Worm (Caenorhabditis elegans) whole organism, mixed stage, embryonic: Measurements from ENCODE around the gene T04F3.5.

ENCODE experiments used
- M03D4.4 ChIP-seq: sonication (generic microtip); optimal IDR thresholded peaks from 2 replicates; lab custom pipeline; 2017; ENCODE audit warnings: mild to moderate bottlenecking, missing genetic modification characterization, missing compliant biosample characterization
- bed-3 ChIP-seq: fragments of 200-800 bp; sonication (Bioruptor generic); optimal IDR thresholded peaks from 3 replicates; lab custom pipeline; 2018; ENCODE audit warnings: mild to moderate bottlenecking, missing genetic modification characterization, moderate library complexity, missing compliant biosample characterization
- blmp-1 ChIP-seq: fragments of 150-350 bp; optimal IDR thresholded peaks from 2 replicates; lab custom pipeline; 2014; ENCODE audit warnings: missing biosample characterization, missing genetic modification characterization
- ceh-39 ChIP-seq: fragments of 150-350 bp; optimal IDR thresholded peaks from 2 replicates; lab custom pipeline; 2014; ENCODE audit warnings: missing biosample characterization, missing genetic modification characterization
- ceh-43 ChIP-seq: fragments of 200-800 bp; sonication (Bioruptor generic); optimal IDR thresholded peaks from 2 replicates; lab custom pipeline; 2018; ENCODE audit warnings: mild to moderate bottlenecking, missing genetic modification characterization, moderate library complexity, missing compliant biosample characterization
- ces-1 ChIP-seq: fragments of 150-350 bp; optimal IDR thresholded peaks from 2 replicates; lab custom pipeline; 2014; ENCODE audit warnings: missing biosample characterization, missing genetic modification reagents, missing genetic modification characterization
- cnd-1 ChIP-seq: fragments of 200-800 bp; sonication (Bioruptor generic); optimal IDR thresholded peaks from 2 replicates; lab custom pipeline; 2018; ENCODE audit warnings: mild to moderate bottlenecking, missing genetic modification characterization, missing compliant biosample characterization
- drap-1 ChIP-seq: fragments of 200-800 bp; sonication (Bioruptor generic); optimal IDR thresholded peaks from 3 replicates; lab custom pipeline; 2018; ENCODE audit warnings: mild to moderate bottlenecking, missing genetic modification characterization, missing compliant biosample characterization
- elt-1 ChIP-seq: sonication (generic microtip); optimal IDR thresholded peaks from 2 replicates; lab custom pipeline; 2017; ENCODE audit warnings: missing genetic modification characterization, mild to moderate bottlenecking, missing compliant biosample characterization, antibody characterized with exemption, moderate library complexity, borderline replicate concordance; ENCODE audit not compliant: insufficient read depth
- elt-3 ChIP-seq: fragments of 150-350 bp; optimal IDR thresholded peaks from 2 replicates; lab custom pipeline; 2014; ENCODE audit warnings: missing biosample characterization, missing genetic modification characterization
- flh-1 ChIP-seq: fragments of 200-800 bp; sonication (Bioruptor generic); optimal IDR thresholded peaks from 2 replicates; lab custom pipeline; 2018; ENCODE audit warnings: mild to moderate bottlenecking, missing genetic modification characterization, moderate library complexity, missing compliant biosample characterization
- ham-2 ChIP-seq: fragments of 200-800 bp; sonication (Bioruptor generic); optimal IDR thresholded peaks from 2 replicates; lab custom pipeline; 2018; ENCODE audit warnings: mild to moderate bottlenecking, missing genetic modification characterization, missing compliant biosample characterization
- hlh-1 ChIP-seq: fragments of 150-350 bp; optimal IDR thresholded peaks from 2 replicates; lab custom pipeline; 2014; ENCODE audit warnings: missing biosample characterization, missing genetic modification reagents, missing genetic modification characterization
- lin-13 ChIP-seq: fragments of 150-350 bp; optimal IDR thresholded peaks from 2 replicates; lab custom pipeline; 2014; ENCODE audit warnings: missing biosample characterization, missing genetic modification characterization
- lin-32 ChIP-seq: fragments of 200-800 bp; sonication (Bioruptor generic); optimal IDR thresholded peaks from 2 replicates; lab custom pipeline; 2018; ENCODE audit warnings: mild to moderate bottlenecking, missing genetic modification characterization, missing compliant biosample characterization
- lsy-2 ChIP-seq: fragments of 150-350 bp; optimal IDR thresholded peaks from 2 replicates; lab custom pipeline; 2014; ENCODE audit warnings: missing biosample characterization, missing genetic modification characterization
- mab-5 ChIP-seq: fragments of 150-350 bp; optimal IDR thresholded peaks from 2 replicates; lab custom pipeline; 2014; ENCODE audit warnings: missing biosample characterization, missing genetic modification characterization
- mep-1 ChIP-seq: fragments of 150-350 bp; optimal IDR thresholded peaks from 2 replicates; lab custom pipeline; 2017; ENCODE audit warnings: missing biosample characterization, missing genetic modification reagents, missing genetic modification characterization, inconsistent platforms
- mls-2 ChIP-seq: sonication (generic microtip); optimal IDR thresholded peaks from 2 replicates; lab custom pipeline; 2016; ENCODE audit warnings: mild to moderate bottlenecking, missing genetic modification characterization, moderate library complexity, missing compliant biosample characterization
- nhr-12 ChIP-seq: fragments of 150-350 bp; optimal IDR thresholded peaks from 2 replicates; lab custom pipeline; 2014; ENCODE audit warnings: missing biosample characterization, missing genetic modification characterization
- nhr-2 ChIP-seq: fragments of 150-350 bp; optimal IDR thresholded peaks from 2 replicates; lab custom pipeline; 2014; ENCODE audit warnings: missing biosample characterization, missing genetic modification characterization
- nhr-237 ChIP-seq: fragments of 150-350 bp; optimal IDR thresholded peaks from 2 replicates; lab custom pipeline; 2014; ENCODE audit warnings: missing biosample characterization, missing genetic modification characterization
- pha-4 ChIP-seq: fragments of 150-350 bp; optimal IDR thresholded peaks from 2 replicates; lab custom pipeline; 2018; ENCODE audit warnings: missing biosample characterization, missing genetic modification reagents, missing genetic modification characterization
- sem-2 ChIP-seq: fragments of 200-800 bp; sonication (Bioruptor generic); optimal IDR thresholded peaks from 2 replicates; lab custom pipeline; 2018; ENCODE audit warnings: mild to moderate bottlenecking, missing genetic modification characterization, missing compliant biosample characterization
- snpc-4 ChIP-seq: fragments of 150-350 bp; optimal IDR thresholded peaks from 2 replicates; lab custom pipeline; 2014; ENCODE audit warnings: missing biosample characterization, missing genetic modification characterization
- tbx-8 ChIP-seq: fragments of 200-800 bp; sonication (Bioruptor generic); optimal IDR thresholded peaks from 2 replicates; lab custom pipeline; 2018; ENCODE audit warnings: mild to moderate bottlenecking, missing genetic modification characterization, moderate library complexity, missing compliant biosample characterization
- unc-120 ChIP-seq: sonication (generic microtip); optimal IDR thresholded peaks from 2 replicates; lab custom pipeline; 2017; ENCODE audit warnings: missing genetic modification characterization, missing compliant biosample characterization; ENCODE audit not compliant: poor library complexity, severe bottlenecking
- unc-39 ChIP-seq: fragments of 150-350 bp; optimal IDR thresholded peaks from 2 replicates; lab custom pipeline; 2014; ENCODE audit warnings: missing biosample characterization, missing genetic modification characterization
- unc-62 ChIP-seq: fragments of 150-350 bp; optimal IDR thresholded peaks from 2 replicates; lab custom pipeline; 2014; ENCODE audit warnings: missing biosample characterization, missing genetic modification reagents, missing genetic modification characterization
- zip-8 ChIP-seq: fragments of 150-350 bp; optimal IDR thresholded peaks from 2 replicates; lab custom pipeline; 2014; ENCODE audit warnings: missing biosample characterization, missing genetic modification characterization
- ztf-11 ChIP-seq: fragments of 150-350 bp; optimal IDR thresholded peaks from 2 replicates; lab custom pipeline; 2014; ENCODE audit warnings: missing biosample characterization, missing genetic modification characterization

Gene T04F3.5

ce11 chrV:11769646-11770045, 9.2 kb downstream of the T04F3.5 start:
- no peak for TF ChIP-seq snpc-4 (tag; lab: Kevin White, UChicago)
- no peak for TF ChIP-seq ztf-11 (tag; lab: Kevin White, UChicago)
- TF ChIP-seq mep-1 (tag; lab: Kevin White, UChicago), result no peak
- no peak for TF ChIP-seq mab-5 (tag; lab: Kevin White, UChicago)
- no peak for TF ChIP-seq tbx-8 (GFP tag; lab: Kevin White, UChicago)

ce11 chrV:11770053-11770517, 9.6 kb downstream of the T04F3.5 start, which contains the start of gene F55A11.4:
TSS of gene F55A11.4 (plus strand) at chrV:11770467.
- TF ChIP-seq mab-5 (tag; lab: Kevin White, UChicago) (no peak), elt-3 (tag; lab: Kevin White, UChicago) (no peak), ham-2 (peak; percentile 34), snpc-4 (tag; lab: Kevin White, UChicago) (no peak), unc-62 (GFP tag; lab: Kevin White, UChicago) (no peak), M03D4.4 (tag; lab: Kevin White, UChicago) (no peak), unc-120 (tag; lab: Kevin White, UChicago) (peak; percentile 25), nhr-2 (no peak), blmp-1 (tag; lab: Kevin White, UChicago) (no peak), mls-2 (tag; lab: Kevin White, UChicago) (no peak), unc-39 (tag; lab: Kevin White, UChicago) (no peak), flh-1 (no peak), sem-2 (GFP tag; lab: Kevin White, UChicago) (no peak), zip-8 (tag; lab: Kevin White, UChicago) (no peak), drap-1 (GFP tag; lab: Kevin White, UChicago) (peak; percentile 19), nhr-12 (tag; lab: Kevin White, UChicago) (no peak), ztf-11 (tag; lab: Kevin White, UChicago) (no peak), nhr-237 (tag; lab: Kevin White, UChicago) (no peak), ces-1 (GFP tag; lab: Kevin White, UChicago) (no peak)
- TF ChIP-seq, all 35 proteins: peak for 3

ce11 chrV:11773420-11773819, 12.9 kb downstream of the T04F3.5 start, which contains the start of gene bus-18:
TSS of gene bus-18 (plus strand) at chrV:11773720.
- no peak for TF ChIP-seq mls-2 (tag; lab: Kevin White, UChicago)
- no peak for TF ChIP-seq unc-39 (tag; lab: Kevin White, UChicago)
- no peak for TF ChIP-seq cnd-1 (tag; lab: Kevin White, UChicago)
- TF ChIP-seq pha-4 (tag; lab: Kevin White, UChicago), result no peak
- no peak for TF ChIP-seq lsy-2 (tag; lab: Kevin White, UChicago)
- TF ChIP-seq M03D4.4 (tag; lab: Kevin White, UChicago), result no peak

ce11 chrV:11773934-11774333, 13.5 kb downstream of the T04F3.5 start:
- TF ChIP-seq lin-13 (tag; lab: Kevin White, UChicago), result no peak
- TF ChIP-seq ceh-39 (tag; lab: Kevin White, UChicago), result no peak
- TF ChIP-seq lin-32, result no peak
- no peak for TF ChIP-seq ceh-43 (GFP tag; lab: Kevin White, UChicago)
- TF ChIP-seq M03D4.4 (tag; lab: Kevin White, UChicago), result no peak
- no peak for TF ChIP-seq snpc-4 (tag; lab: Kevin White, UChicago)
- no peak for TF ChIP-seq pha-4 (tag; lab: Kevin White, UChicago)
- TF ChIP-seq unc-62 (GFP tag; lab: Kevin White, UChicago), result no peak
- no peak for TF ChIP-seq elt-1 (tag; lab: Kevin White, UChicago)
- no peak for TF ChIP-seq zip-8 (tag; lab: Kevin White, UChicago)
- no peak for TF ChIP-seq elt-3 (tag; lab: Kevin White, UChicago)
- no peak for TF ChIP-seq nhr-237 (tag; lab: Kevin White, UChicago)
- TF ChIP-seq mep-1 (tag; lab: Kevin White, UChicago), result no peak
- no peak for TF ChIP-seq bed-3 (GFP tag; lab: Kevin White, UChicago)
- TF ChIP-seq hlh-1 (tag; lab: Kevin White, UChicago), result no peak
- no peak for TF ChIP-seq blmp-1 (tag; lab: Kevin White, UChicago)
- TF ChIP-seq lsy-2 (tag; lab: Kevin White, UChicago), result no peak
- TF ChIP-seq mab-5 (tag; lab: Kevin White, UChicago), result no peak
